Worm (Caenorhabditis elegans): ENCODE results near the gene F36H9.7.
A peak's percentile ranks its signal among the peaks of the same experiment; 100 is the strongest.

The F36H9.7 gene

ce11 chrV:1788157-1788556 is 13.4 kb upstream of the F36H9.7 start, which contains the start of gene F36H9.2:
TSS of gene F36H9.2 (plus strand) at chrV:1788457.
- TF ChIP-seq odd-2 (tag; optimal IDR thresholded peaks at IDR 0.05), result no peak
- TF ChIP-seq Y22D7AL.16 (tag; optimal IDR thresholded peaks at IDR 0.05), result no peak
- TF ChIP-seq nhr-232 (tag; optimal IDR thresholded peaks at IDR 0.05), result no peak
- no peak for TF ChIP-seq fax-1 (tag; optimal IDR thresholded peaks at IDR 0.05)
- no peak for TF ChIP-seq unc-55 (GFP tag; optimal IDR thresholded peaks at IDR 0.05)
- no peak for TF ChIP-seq ama-1 (optimal IDR thresholded peaks at IDR 0.05)
- TF ChIP-seq rnt-1 (tag; optimal IDR thresholded peaks at IDR 0.05), result no peak
- TF ChIP-seq ceh-45 (GFP tag; IDR thresholded peaks at IDR 0.05), result no peak
- no peak for TF ChIP-seq tbx-2 (tag; optimal IDR thresholded peaks at IDR 0.05)
- TF ChIP-seq nhr-11 (tag; optimal IDR thresholded peaks at IDR 0.05), result no peak
- TF ChIP-seq mec-3 (tag; optimal IDR thresholded peaks at IDR 0.05; ENCODE audit: borderline replicate concordance), result no peak
- TF ChIP-seq hlh-13 (GFP tag; optimal IDR thresholded peaks at IDR 0.05), result no peak
- TF ChIP-seq ceh-14 (tag; optimal IDR thresholded peaks at IDR 0.05), result no peak
- no peak for TF ChIP-seq hlh-6 (tag; optimal IDR thresholded peaks at IDR 0.05)
- TF ChIP-seq hlh-15 (tag; optimal IDR thresholded peaks at IDR 0.05), result no peak
- no peak for TF ChIP-seq ahr-1 (tag; optimal IDR thresholded peaks at IDR 0.05)

ce11 chrV:1781922-1782321 is 7.2 kb upstream of the F36H9.7 start, which contains the start of gene F36H9.5:
TSS of gene F36H9.5 (minus strand) at chrV:1782022.
- TF ChIP-seq ceh-22 (tag; optimal IDR thresholded peaks at IDR 0.05), result no peak
- TF ChIP-seq K09A11.1 (tag; optimal IDR thresholded peaks at IDR 0.05; ENCODE audit: insufficient read depth), result no peak
- TF ChIP-seq pat-9 (tag; optimal IDR thresholded peaks at IDR 0.05), result no peak
- TF ChIP-seq unc-55 (GFP tag; optimal IDR thresholded peaks at IDR 0.05), result no peak
- TF ChIP-seq hlh-30 (tag; optimal IDR thresholded peaks at IDR 0.05; ENCODE audit: insufficient read depth), result no peak
- no peak for TF ChIP-seq ahr-1 (tag; optimal IDR thresholded peaks at IDR 0.05)
- TF ChIP-seq fkh-6 (tag; optimal IDR thresholded peaks at IDR 0.05), result no peak
- TF ChIP-seq mec-3 (tag; optimal IDR thresholded peaks at IDR 0.05; ENCODE audit: borderline replicate concordance), result no peak
- TF ChIP-seq F13H6.1 (tag; optimal IDR thresholded peaks at IDR 0.05), result no peak
- no peak for TF ChIP-seq nhr-232 (tag; optimal IDR thresholded peaks at IDR 0.05)
- TF ChIP-seq syd-9 (tag; optimal IDR thresholded peaks at IDR 0.05), result no peak
- TF ChIP-seq pha-4 (tag; optimal IDR thresholded peaks at IDR 0.05), result no peak
- no peak for TF ChIP-seq ceh-18 (tag; optimal IDR thresholded peaks at IDR 0.05)

DNA sequence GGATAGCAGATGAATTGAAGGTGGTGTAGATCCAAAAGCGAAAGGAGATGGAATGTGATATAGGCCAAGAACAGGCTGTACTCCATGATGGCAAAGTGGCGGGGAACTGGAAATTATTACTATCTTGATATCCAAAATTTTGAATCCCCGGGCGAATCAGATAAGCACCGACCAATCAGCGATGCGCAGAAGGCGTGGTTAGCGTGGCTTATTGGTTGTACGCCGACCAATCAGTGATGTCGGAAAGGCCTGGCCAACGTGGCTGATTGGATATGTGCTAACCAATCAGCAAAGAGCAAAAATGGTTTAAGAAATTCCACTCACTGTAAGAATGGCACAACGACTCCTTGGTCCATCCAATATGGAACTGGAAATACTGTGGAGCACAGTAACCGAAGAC is 5.3 kb upstream of the F36H9.7 start:
- TF ChIP-seq K09A11.1 (tag; optimal IDR thresholded peaks at IDR 0.05; ENCODE audit: insufficient read depth) (no peak), che-1 (tag; optimal IDR thresholded peaks at IDR 0.05) (no peak), nfya-1 (tag; optimal IDR thresholded peaks at IDR 0.05) (peak; percentile 85), madf-2 (tag; optimal IDR thresholded peaks at IDR 0.05) (no peak), hlh-6 (tag; optimal IDR thresholded peaks at IDR 0.05) (no peak), ceh-19 (GFP tag; optimal IDR thresholded peaks at IDR 0.05) (no peak), lim-6 (tag; optimal IDR thresholded peaks at IDR 0.05) (no peak), ttx-3 (tag; optimal IDR thresholded peaks at IDR 0.05) (no peak), hlh-8 (tag; optimal IDR thresholded peaks at IDR 0.05) (no peak)

DNA sequence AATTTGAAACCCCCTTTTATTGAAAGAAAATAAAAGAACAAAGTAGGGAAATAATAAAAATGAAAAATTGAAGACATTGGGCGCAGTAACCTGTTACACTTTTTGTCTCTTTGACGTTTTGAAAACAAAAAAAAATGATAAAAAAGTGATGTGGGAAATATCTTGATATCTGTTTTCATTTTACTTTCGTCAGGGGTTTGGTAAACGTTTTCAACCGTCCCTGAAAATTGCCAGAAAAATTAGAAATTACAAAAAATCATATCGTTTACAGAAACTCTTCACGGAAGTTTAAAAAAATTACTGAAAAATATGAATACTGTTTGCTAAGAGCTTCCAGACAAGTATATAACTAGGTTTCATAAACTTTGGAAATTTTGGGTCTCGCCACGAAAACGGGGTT is 4.4 kb upstream of the F36H9.7 start, which contains the start of gene F36H9.4:
F36H9.4 (minus strand) TSS at position 101 of the 400 bp plus-strand sequence.
- TF ChIP-seq ztf-16 (tag; optimal IDR thresholded peaks at IDR 0.05), result no peak
- TF ChIP-seq T23F11.4 (GFP tag; optimal IDR thresholded peaks at IDR 0.05), result no peak
- TF ChIP-seq pat-9 (tag; optimal IDR thresholded peaks at IDR 0.05), result no peak
- TF ChIP-seq che-1 (tag; optimal IDR thresholded peaks at IDR 0.05), result no peak

- TF ChIP-seq nfya-1 (tag; optimal IDR thresholded peaks at IDR 0.05) (no peak), sox-4 (tag; optimal IDR thresholded peaks at IDR 0.05) (no peak), mec-3 (tag; optimal IDR thresholded peaks at IDR 0.05; ENCODE audit: borderline replicate concordance) (no peak)
Measured at ce11 chrV:1773120-1773519, 1.6 kb downstream of the F36H9.7 start.
